Worm (Caenorhabditis elegans) whole organism, L1 larva: Measurements from ENCODE around the gene C17G1.14.

Source experiments
- C16A3.4 ChIP-seq: fragments of 150-350 bp; optimal IDR thresholded peaks from 2 replicates; lab custom pipeline; 2014; ENCODE audit warnings: missing biosample characterization, missing genetic modification characterization
- C34B4.2 ChIP-seq: sonication (generic microtip); optimal IDR thresholded peaks from 2 replicates; lab custom pipeline; 2017; ENCODE audit warnings: mild to moderate bottlenecking, missing genetic modification characterization, missing compliant biosample characterization
- F16B12.6 ChIP-seq: fragments of 150-350 bp; optimal IDR thresholded peaks from 2 replicates; lab custom pipeline; 2014; ENCODE audit warnings: missing biosample characterization, missing genetic modification characterization
- aha-1 ChIP-seq: fragments of 150-350 bp; optimal IDR thresholded peaks from 2 replicates; lab custom pipeline; 2014; ENCODE audit warnings: missing biosample characterization, missing genetic modification characterization
- alr-1 ChIP-seq: fragments of 200-800 bp; sonication (Bioruptor generic); optimal IDR thresholded peaks from 2 replicates; lab custom pipeline; 2018; ENCODE audit warnings: borderline replicate concordance, mild to moderate bottlenecking, missing genetic modification characterization, missing compliant biosample characterization
- aly-2 ChIP-seq: fragments of 150-350 bp; optimal IDR thresholded peaks from 2 replicates; lab custom pipeline; 2014; ENCODE audit warnings: missing biosample characterization, missing genetic modification characterization
- ceh-8 ChIP-seq: fragments of 200-800 bp; sonication (Bioruptor generic); optimal IDR thresholded peaks from 2 replicates; lab custom pipeline; 2018; ENCODE audit warnings: mild to moderate bottlenecking, missing genetic modification characterization, moderate library complexity, missing compliant biosample characterization
- ceh-82 ChIP-seq, 3 experiments: fragments of 150-350 bp in 1 of 3; sonication (generic microtip) in 2 of 3; optimal IDR thresholded peaks; 2 replicates each; lab custom pipeline; 2014 to 2017; ENCODE audit warnings: missing biosample characterization in 3 of 3, missing genetic modification characterization in 3 of 3
- ceh-90 ChIP-seq: sonication (generic microtip); optimal IDR thresholded peaks from 2 replicates; lab custom pipeline; 2016; ENCODE audit warnings: missing genetic modification characterization, missing compliant biosample characterization
- ces-1 ChIP-seq: fragments of 150-350 bp; optimal IDR thresholded peaks from 2 replicates; lab custom pipeline; 2014; ENCODE audit warnings: missing biosample characterization, missing genetic modification reagents, missing genetic modification characterization
- dpl-1 ChIP-seq, 3 experiments: fragments of 150-350 bp in 2 of 3; sonication (generic microtip) in 1 of 3; optimal IDR thresholded peaks; 2 replicates each; lab custom pipeline; 2014 to 2017; ENCODE audit warnings: missing biosample characterization in 3 of 3, missing genetic modification characterization in 3 of 3, missing genetic modification reagents in 3 of 3
- dsc-1 ChIP-seq: sonication (generic microtip); optimal IDR thresholded peaks from 2 replicates; lab custom pipeline; 2016; ENCODE audit warnings: mild to moderate bottlenecking, missing genetic modification characterization, missing compliant biosample characterization
- efl-1 ChIP-seq, 4 experiments: fragments of 150-350 bp; optimal IDR thresholded peaks in 3 of 4; peaks in 1 of 4; 1 replicate in 1 of 4; 2 replicates in 3 of 4; lab custom pipeline; 2014; ENCODE audit warnings: missing biosample characterization in 2 of 4, missing genetic modification characterization in 2 of 4, missing genetic modification reagents in 2 of 4
- efl-3 ChIP-seq: fragments of 200-800 bp; sonication (Bioruptor generic); optimal IDR thresholded peaks from 2 replicates; lab custom pipeline; 2018; ENCODE audit warnings: mild to moderate bottlenecking, missing genetic modification characterization, missing compliant biosample characterization
- egl-27 ChIP-seq, 2 experiments: fragments of 150-350 bp in 1 of 2; sonication (generic microtip); optimal IDR thresholded peaks; 3 replicates each; lab custom pipeline; 2017 to 2018; ENCODE audit warnings: missing biosample characterization in 2 of 2, missing genetic modification characterization in 2 of 2, missing genetic modification reagents in 2 of 2
- elt-2 ChIP-seq: sonication (generic microtip); optimal IDR thresholded peaks from 2 replicates; lab custom pipeline; 2016; ENCODE audit warnings: missing genetic modification characterization, mild to moderate bottlenecking, inconsistent platforms, missing compliant biosample characterization, missing genetic modification reagents
- ets-5 ChIP-seq: fragments of 200-800 bp; sonication (Bioruptor generic); IDR thresholded peaks from 2 replicates; pipeline ENCODE4 v1.3.6; 2022; ENCODE audit warnings: missing genetic modification characterization, missing compliant biosample characterization
- fos-1 ChIP-seq: fragments of 150-350 bp; optimal IDR thresholded peaks from 2 replicates; lab custom pipeline; 2014; ENCODE audit warnings: missing biosample characterization, missing genetic modification characterization
- hlh-17 ChIP-seq: fragments of 200-800 bp; sonication (Bioruptor generic); optimal IDR thresholded peaks from 2 replicates; lab custom pipeline; 2018; ENCODE audit warnings: missing genetic modification characterization, mild to moderate bottlenecking, missing compliant biosample characterization, moderate library complexity, borderline replicate concordance
- hlh-4 ChIP-seq: sonication (generic microtip); optimal IDR thresholded peaks from 2 replicates; lab custom pipeline; 2016; ENCODE audit warnings: mild to moderate bottlenecking, missing genetic modification characterization, missing compliant biosample characterization
- hpl-2 ChIP-seq: fragments of 150-350 bp; optimal IDR thresholded peaks from 2 replicates; lab custom pipeline; 2014; ENCODE audit warnings: missing biosample characterization, missing genetic modification reagents, missing genetic modification characterization
- isw-1 ChIP-seq: fragments of 200-800 bp; sonication (Bioruptor generic); IDR thresholded peaks from 2 replicates; pipeline ENCODE4 v1.3.6; 2022; ENCODE audit warnings: missing genetic modification characterization, missing compliant biosample characterization
- lin-13 ChIP-seq: fragments of 150-350 bp; optimal IDR thresholded peaks from 2 replicates; lab custom pipeline; 2014; ENCODE audit warnings: missing biosample characterization, missing genetic modification reagents, missing genetic modification characterization
- lin-14 ChIP-seq: fragments of 200-800 bp; sonication (Bioruptor generic); optimal IDR thresholded peaks from 2 replicates; lab custom pipeline; 2018; ENCODE audit warnings: mild to moderate bottlenecking, missing genetic modification characterization, moderate library complexity, missing compliant biosample characterization
- lin-15B ChIP-seq: fragments of 150-350 bp; sonication (generic microtip); optimal IDR thresholded peaks from 3 replicates; lab custom pipeline; 2014; ENCODE audit warnings: missing biosample characterization, missing genetic modification characterization
- mab-9 ChIP-seq: fragments of 200-800 bp; sonication (Bioruptor generic); IDR thresholded peaks from 2 replicates; pipeline ENCODE4 v1.3.6; 2022; ENCODE audit warnings: missing genetic modification reagents, missing genetic modification characterization, missing compliant biosample characterization
- mdl-1 ChIP-seq, 2 experiments: fragments of 150-350 bp; optimal IDR thresholded peaks; 2 replicates each; lab custom pipeline; 2014 to 2017; ENCODE audit warnings: missing biosample characterization in 2 of 2, missing genetic modification characterization in 2 of 2, inconsistent platforms in 1 of 2
- mep-1 ChIP-seq: fragments of 150-350 bp; optimal IDR thresholded peaks from 2 replicates; lab custom pipeline; 2014; ENCODE audit warnings: missing biosample characterization, missing genetic modification characterization
- nhr-11 ChIP-seq: fragments of 150-350 bp; optimal IDR thresholded peaks from 2 replicates; lab custom pipeline; 2014; ENCODE audit warnings: missing biosample characterization, missing genetic modification characterization
- nhr-12 ChIP-seq: sonication (generic microtip); optimal IDR thresholded peaks from 2 replicates; lab custom pipeline; 2017; ENCODE audit warnings: missing biosample characterization, missing genetic modification characterization
- nhr-19 ChIP-seq: fragments of 200-800 bp; sonication (Bioruptor generic); conservative IDR thresholded peaks from 2 replicates; pipeline ENCODE4 v1.3.6; 2022; ENCODE audit warnings: missing genetic modification characterization, missing compliant biosample characterization
- nhr-28 ChIP-seq: fragments of 150-350 bp; optimal IDR thresholded peaks from 2 replicates; lab custom pipeline; 2014; ENCODE audit warnings: missing biosample characterization, missing genetic modification characterization
- nhr-47 ChIP-seq: sonication (generic microtip); optimal IDR thresholded peaks from 2 replicates; lab custom pipeline; 2016; ENCODE audit warnings: mild to moderate bottlenecking, missing genetic modification characterization, moderate library complexity, missing compliant biosample characterization
- nhr-77 ChIP-seq: fragments of 150-350 bp; optimal IDR thresholded peaks from 2 replicates; lab custom pipeline; 2014; ENCODE audit warnings: missing biosample characterization, missing genetic modification characterization
- nhr-84 ChIP-seq: sonication (generic microtip); optimal IDR thresholded peaks from 2 replicates; lab custom pipeline; 2017; ENCODE audit warnings: missing biosample characterization, missing genetic modification characterization
- pax-3 ChIP-seq: fragments of 200-800 bp; sonication (Bioruptor generic); optimal IDR thresholded peaks from 2 replicates; lab custom pipeline; 2018; ENCODE audit warnings: mild to moderate bottlenecking, missing genetic modification characterization, moderate library complexity, missing compliant biosample characterization
- pqm-1 ChIP-seq: sonication (generic microtip); optimal IDR thresholded peaks from 3 replicates; lab custom pipeline; 2017; ENCODE audit warnings: missing biosample characterization, missing genetic modification characterization
- rnt-1 ChIP-seq: sonication (generic microtip); optimal IDR thresholded peaks from 2 replicates; lab custom pipeline; 2016; ENCODE audit warnings: mild to moderate bottlenecking, missing genetic modification characterization, moderate library complexity, missing compliant biosample characterization
- skn-1 ChIP-seq: fragments of 150-350 bp; optimal IDR thresholded peaks from 2 replicates; lab custom pipeline; 2014; ENCODE audit warnings: missing biosample characterization, missing genetic modification characterization
- snpc-4 ChIP-seq: fragments of 150-350 bp; optimal IDR thresholded peaks from 2 replicates; lab custom pipeline; 2014; ENCODE audit warnings: missing biosample characterization, missing genetic modification characterization
- sptf-1 ChIP-seq: fragments of 150-350 bp; optimal IDR thresholded peaks from 2 replicates; lab custom pipeline; 2014; ENCODE audit warnings: missing biosample characterization, missing genetic modification characterization
- sup-37 ChIP-seq: fragments of 200-800 bp; sonication (Bioruptor generic); optimal IDR thresholded peaks from 2 replicates; lab custom pipeline; 2018; ENCODE audit warnings: mild to moderate bottlenecking, missing genetic modification characterization, missing compliant biosample characterization
- tbx-2 ChIP-seq: sonication (generic microtip); optimal IDR thresholded peaks from 2 replicates; lab custom pipeline; 2016; ENCODE audit warnings: missing genetic modification characterization, missing compliant biosample characterization
- tlp-1 ChIP-seq: fragments of 150-350 bp; optimal IDR thresholded peaks from 2 replicates; lab custom pipeline; 2014; ENCODE audit warnings: missing biosample characterization, missing genetic modification characterization
- unc-62 ChIP-seq: fragments of 150-350 bp; optimal IDR thresholded peaks from 2 replicates; lab custom pipeline; 2014; ENCODE audit warnings: missing biosample characterization, missing genetic modification reagents, missing genetic modification characterization
- unc-86 ChIP-seq: sonication (generic microtip); optimal IDR thresholded peaks from 2 replicates; lab custom pipeline; 2016; ENCODE audit warnings: missing genetic modification characterization, missing compliant biosample characterization
- unc-98 ChIP-seq: fragments of 200-800 bp; sonication (Bioruptor generic); IDR thresholded peaks from 2 replicates; pipeline ENCODE4 v1.3.6; 2022; ENCODE audit warnings: missing genetic modification characterization, missing compliant biosample characterization
- vab-15 ChIP-seq: sonication (generic microtip); optimal IDR thresholded peaks from 2 replicates; lab custom pipeline; 2017; ENCODE audit warnings: missing genotype, mild to moderate bottlenecking, missing genetic modification characterization, missing compliant biosample characterization
- xbp-1 ChIP-seq: sonication (generic microtip); optimal IDR thresholded peaks from 2 replicates; lab custom pipeline; 2016; ENCODE audit warnings: missing genetic modification characterization, missing compliant biosample characterization
- zip-4 ChIP-seq: fragments of 200-800 bp; sonication (Bioruptor generic); optimal IDR thresholded peaks from 2 replicates; lab custom pipeline; 2018; ENCODE audit warnings: mild to moderate bottlenecking, missing genetic modification characterization, moderate library complexity, missing compliant biosample characterization
- ztf-11 ChIP-seq, 2 experiments: sonication (generic microtip); optimal IDR thresholded peaks; 2 replicates each; lab custom pipeline; 2016 to 2017; ENCODE audit warnings: missing genetic modification characterization in 2 of 2, missing biosample characterization in 1 of 2, missing compliant biosample characterization in 1 of 2
- ztf-4 ChIP-seq: fragments of 150-350 bp; optimal IDR thresholded peaks from 2 replicates; lab custom pipeline; 2014; ENCODE audit warnings: missing biosample characterization, missing genetic modification characterization

Gene C17G1.14

DNA sequence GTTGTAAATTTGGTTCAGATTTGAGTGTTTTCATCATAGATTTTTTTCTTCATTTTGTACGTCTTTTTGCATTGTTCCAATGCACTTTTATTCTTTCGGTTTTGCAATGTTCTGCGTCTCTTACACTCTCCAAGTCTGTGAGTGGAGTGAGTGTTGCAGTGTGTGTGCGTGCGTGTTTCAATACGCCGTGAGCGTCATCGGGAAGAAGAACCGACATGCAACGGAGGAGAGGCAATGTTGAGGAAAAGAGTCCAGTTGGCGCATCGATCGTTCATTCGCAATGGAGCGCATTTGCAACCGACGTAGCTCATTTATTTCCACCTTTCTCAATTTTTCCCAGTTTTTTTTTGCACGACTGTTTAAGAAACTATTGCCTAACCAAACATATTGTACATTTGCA, 19.9 kb downstream of the C17G1.14 start, which contains the start of gene ZC506.1 (continued):
- TF ChIP-seq mdl-1 (tag; optimal IDR thresholded peaks at IDR 0.05; lab: Kevin White, UChicago) = peak in 1 of 2 experiments; percentile 93
- peak; percentile 97 for TF ChIP-seq mep-1 (tag; lab: Kevin White, UChicago)
- TF ChIP-seq aly-2 (tag; lab: Kevin White, UChicago) = peak; percentile 58
- peak; percentile 21 for TF ChIP-seq F16B12.6 (tag; lab: Kevin White, UChicago)
- no peak for TF ChIP-seq nhr-12 (tag; lab: Kevin White, UChicago)
- TF ChIP-seq lin-14 (GFP tag; lab: Kevin White, UChicago) = peak; percentile 99
- peak; percentile 93 for TF ChIP-seq nhr-47
- TF ChIP-seq lin-15B = peak; percentile 81
- peak; percentile 73 for TF ChIP-seq ceh-8
- no peak for TF ChIP-seq C34B4.2 (tag; lab: Kevin White, UChicago)
- TF ChIP-seq fos-1 = peak; percentile 88
- TF ChIP-seq sptf-1 (tag; lab: Kevin White, UChicago) = no peak
- TF ChIP-seq rnt-1 (tag; lab: Kevin White, UChicago) = peak; percentile 93
- TF ChIP-seq hlh-4 (tag; lab: Kevin White, UChicago) = no peak
- peak; percentile 63 to 69 (median 67) for TF ChIP-seq dpl-1 (GFP tag; optimal IDR thresholded peaks at IDR 0.05; lab: Kevin White, UChicago)
- TF ChIP-seq efl-1 (optimal IDR thresholded peaks at IDR 0.05; lab: Kevin White, UChicago) = peak; percentile 75 to 80
- peak; percentile 63 to 96 for TF ChIP-seq efl-1 (GFP tag; optimal IDR thresholded peaks at IDR 0.05 in 1 of 2; lab: Kevin White, UChicago)
- TF ChIP-seq sup-37 (GFP tag; lab: Kevin White, UChicago) = peak; percentile 72
- no peak for TF ChIP-seq unc-98
- TF ChIP-seq tbx-2 = peak; percentile 96
- TF ChIP-seq nhr-11 (tag; lab: Kevin White, UChicago) = peak; percentile 37
- TF ChIP-seq nhr-77 (tag; lab: Kevin White, UChicago) = peak; percentile 96
- peak; percentile 91 for TF ChIP-seq xbp-1 (tag; lab: Kevin White, UChicago)
- TF ChIP-seq unc-62 (GFP tag; lab: Kevin White, UChicago) = no peak
- TF ChIP-seq C16A3.4 (tag; lab: Kevin White, UChicago) = peak; percentile 98
- TF ChIP-seq mab-9 = peak; percentile 66; the same call in 1 of the 2 replicates
- peak; percentile 85 for TF ChIP-seq isw-1 (GFP tag; lab: Robert Waterston, UW)
- no peak for TF ChIP-seq hlh-17 (GFP tag; lab: Kevin White, UChicago)
- TF ChIP-seq ceh-82 (tag; optimal IDR thresholded peaks at IDR 0.05; lab: Kevin White, UChicago) = peak; percentile 82 to 97 (median 91)
- peak; percentile 71 for TF ChIP-seq snpc-4 (tag; lab: Kevin White, UChicago)
- peak in 1 of 2 experiments; percentile 45 for TF ChIP-seq ztf-11 (tag; optimal IDR thresholded peaks at IDR 0.05; lab: Kevin White, UChicago)
- TF ChIP-seq skn-1 (tag; lab: Kevin White, UChicago) = peak; percentile 83
- TF ChIP-seq zip-4 (GFP tag; lab: Kevin White, UChicago) = peak; percentile 56
- peak; percentile 90 for TF ChIP-seq ztf-4 (tag; lab: Kevin White, UChicago)
- peak; percentile 23 for TF ChIP-seq vab-15 (tag; lab: Kevin White, UChicago)
- peak; percentile 83 for TF ChIP-seq pax-3 (tag; lab: Kevin White, UChicago)
- TF ChIP-seq tlp-1 (tag; lab: Kevin White, UChicago) = no peak
- peak; percentile 48 for TF ChIP-seq ceh-90 (tag; lab: Kevin White, UChicago)
- peak; percentile 94 for TF ChIP-seq unc-86 (tag; lab: Kevin White, UChicago)
- TF ChIP-seq hpl-2 = peak; percentile 83
- TF ChIP-seq elt-2 (tag; lab: Kevin White, UChicago) = peak; percentile 81
- TF ChIP-seq nhr-84 (tag; lab: Kevin White, UChicago) = no peak
- peak; percentile 6 for TF ChIP-seq pqm-1 (tag; lab: Kevin White, UChicago)
- TF ChIP-seq efl-3 (GFP tag; lab: Kevin White, UChicago) = no peak
- TF ChIP-seq aha-1 (tag; lab: Kevin White, UChicago) = peak; percentile 45
- TF ChIP-seq egl-27 (tag; optimal IDR thresholded peaks at IDR 0.05; lab: Kevin White, UChicago) = peak; percentile 74 to 87
- no peak for TF ChIP-seq nhr-28 (tag; lab: Kevin White, UChicago)
- no peak for TF ChIP-seq ces-1 (GFP tag; lab: Kevin White, UChicago)
- peak; percentile 92 for TF ChIP-seq lin-13 (GFP tag; lab: Kevin White, UChicago)
- peak; percentile 95 for TF ChIP-seq nhr-19
- peak; percentile 92 for TF ChIP-seq dsc-1 (tag; lab: Kevin White, UChicago)
- TF ChIP-seq ets-5 (GFP tag; lab: Robert Waterston, UW) = no peak
- no peak for TF ChIP-seq alr-1 (tag; lab: Kevin White, UChicago)
